Worm (Caenorhabditis elegans): ENCODE data around the gene sre-31.

DNA sequence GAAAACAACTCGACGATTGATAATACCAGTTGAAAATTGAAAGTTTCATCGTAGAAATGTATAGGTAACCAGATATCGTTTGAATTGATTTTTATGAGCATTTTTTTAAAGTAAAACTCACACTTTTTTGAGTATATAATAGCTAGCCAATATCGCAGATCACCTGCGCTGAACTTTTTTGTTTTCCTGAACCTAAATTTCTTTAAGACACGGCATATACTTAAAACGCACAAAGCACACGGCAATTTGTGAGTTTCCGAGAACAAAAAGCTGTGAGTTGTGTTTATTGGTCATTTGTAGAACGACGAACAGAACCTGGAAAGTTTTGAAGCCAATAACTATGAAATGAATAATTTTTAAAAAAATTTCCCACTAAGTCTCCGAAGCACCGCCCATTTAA lies 6.8 kb downstream of the sre-31 start, which contains the start of gene sre-29:
- TF ChIP-seq rnt-1 (tag; optimal IDR thresholded peaks at IDR 0.05), result no peak
- TF ChIP-seq unc-62 (GFP tag; optimal IDR thresholded peaks at IDR 0.05), result no peak
- no peak for TF ChIP-seq ztf-4 (tag; optimal IDR thresholded peaks at IDR 0.05)
- no peak for TF ChIP-seq nhr-28 (tag; optimal IDR thresholded peaks at IDR 0.05)
- TF ChIP-seq nhr-11 (tag; optimal IDR thresholded peaks at IDR 0.05), result no peak
- no peak for TF ChIP-seq F16B12.6 (tag; optimal IDR thresholded peaks at IDR 0.05)
- TF ChIP-seq nhr-12 (tag; optimal IDR thresholded peaks at IDR 0.05), result no peak
